Worm (Caenorhabditis elegans): ENCODE data around the gene twk-5.

twk-5 gene

DNA sequence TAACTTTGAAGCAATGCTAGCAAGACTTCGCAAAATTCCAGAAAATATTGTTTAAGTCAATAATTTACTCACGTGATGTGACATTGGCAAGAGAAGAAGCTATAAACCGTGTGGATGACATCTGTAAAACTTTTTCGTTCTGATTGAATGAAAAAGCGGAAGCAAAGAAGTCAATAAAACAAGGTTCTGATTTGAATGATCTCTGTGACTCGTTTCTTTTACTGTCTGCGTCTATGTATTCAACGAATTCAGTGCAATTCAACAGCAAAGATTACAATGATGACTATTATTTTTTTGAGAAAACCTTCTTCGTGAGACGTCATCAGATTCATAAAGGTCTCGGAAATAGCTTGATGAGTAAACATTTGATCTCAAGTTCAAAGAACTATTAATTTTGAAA lies 7.7 kb upstream of the twk-5 start, which contains the start of gene hacl-1:
hacl-1 (minus strand) TSS at position 121 of the 400 bp plus-strand sequence.
- no peak for TF ChIP-seq dpl-1 (GFP tag; optimal IDR thresholded peaks at IDR 0.05)
- peak; percentile 35 for TF ChIP-seq jun-1 (tag; optimal IDR thresholded peaks at IDR 0.05)
- TF ChIP-seq lsy-2 (tag; optimal IDR thresholded peaks at IDR 0.05), result peak in 1 of 2 experiments; percentile 56
- TF ChIP-seq hlh-30 (tag; optimal IDR thresholded peaks at IDR 0.05; ENCODE audit: insufficient read depth), result peak; percentile 43
- TF ChIP-seq nhr-102 (tag; optimal IDR thresholded peaks at IDR 0.05), result peak; percentile 28
- peak; percentile 48 for TF ChIP-seq nhr-48 (tag; optimal IDR thresholded peaks at IDR 0.05)
- TF ChIP-seq nhr-25 (tag; optimal IDR thresholded peaks at IDR 0.05; ENCODE audit: borderline replicate concordance, insufficient read depth), result peak; percentile 1
- TF ChIP-seq daf-16 (GFP tag; optimal IDR thresholded peaks at IDR 0.05), result no peak
- peak; percentile 19 for TF ChIP-seq daf-16 (tag; optimal IDR thresholded peaks at IDR 0.05)
- no peak for TF ChIP-seq fos-1 (tag; optimal IDR thresholded peaks at IDR 0.05)
- TF ChIP-seq dmd-6 (GFP tag; IDR thresholded peaks at IDR 0.05), result peak; percentile 64
- peak; percentile 9 for TF ChIP-seq nhr-77 (tag; optimal IDR thresholded peaks at IDR 0.05)
- no peak for TF ChIP-seq spr-3 (GFP tag; optimal IDR thresholded peaks at IDR 0.05)
- TF ChIP-seq mes-2 (tag; optimal IDR thresholded peaks at IDR 0.05; ENCODE audit: poor library complexity, severe bottlenecking), result peak; percentile 34
- TF ChIP-seq aha-1 (tag), result peak; percentile 59
- TF ChIP-seq zip-2 (tag; optimal IDR thresholded peaks at IDR 0.05), result no peak
- no peak for TF ChIP-seq nhr-10 (tag; optimal IDR thresholded peaks at IDR 0.05)
- TF ChIP-seq unc-62 (GFP tag; optimal IDR thresholded peaks at IDR 0.05 in 1 of 2), result peak in 1 of 2 experiments; percentile 69
- no peak for TF ChIP-seq unc-62 (tag; optimal IDR thresholded peaks at IDR 0.05)
- no peak for TF ChIP-seq madf-5 (GFP tag; IDR thresholded peaks at IDR 0.05)
- peak; percentile 71 for TF ChIP-seq dve-1 (tag; optimal IDR thresholded peaks at IDR 0.05; ENCODE audit: insufficient read depth)
- TF ChIP-seq lin-13 (GFP tag; optimal IDR thresholded peaks at IDR 0.05), result peak; percentile 15
- no peak for TF ChIP-seq Y75B8A.6 (GFP tag; IDR thresholded peaks at IDR 0.05)
- no peak for TF ChIP-seq snpc-1.2 (GFP tag; IDR thresholded peaks at IDR 0.05)
- no peak for TF ChIP-seq ztf-7 (tag; optimal IDR thresholded peaks at IDR 0.05)
- no peak for TF ChIP-seq vab-7 (GFP tag; IDR thresholded peaks at IDR 0.05)
- TF ChIP-seq php-3 (GFP tag; IDR thresholded peaks at IDR 0.05), result no peak
- 0 out of 2 replicates have a peak, but pooled peaks have one; percentile 7 for TF ChIP-seq hmg-1.1 (GFP tag; IDR thresholded peaks at IDR 0.05)
- no peak for TF ChIP-seq mxl-2 (GFP tag; conservative IDR thresholded peaks at IDR 0.05)
- TF ChIP-seq mep-1 (tag; optimal IDR thresholded peaks at IDR 0.05), result peak; percentile 41
- no peak for TF ChIP-seq D1046.2 (GFP tag; IDR thresholded peaks at IDR 0.05)
- no peak for TF ChIP-seq gei-8 (GFP tag; optimal IDR thresholded peaks at IDR 0.05)
- no peak for TF ChIP-seq pha-4 (GFP tag; IDR thresholded peaks at IDR 0.05)
- no peak for TF ChIP-seq pha-4 (tag; optimal IDR thresholded peaks at IDR 0.05)
- TF ChIP-seq nhr-28 (tag; optimal IDR thresholded peaks at IDR 0.05), result peak; percentile 46
- TF ChIP-seq hlh-11 (tag; optimal IDR thresholded peaks at IDR 0.05), result peak; percentile 57

DNA sequence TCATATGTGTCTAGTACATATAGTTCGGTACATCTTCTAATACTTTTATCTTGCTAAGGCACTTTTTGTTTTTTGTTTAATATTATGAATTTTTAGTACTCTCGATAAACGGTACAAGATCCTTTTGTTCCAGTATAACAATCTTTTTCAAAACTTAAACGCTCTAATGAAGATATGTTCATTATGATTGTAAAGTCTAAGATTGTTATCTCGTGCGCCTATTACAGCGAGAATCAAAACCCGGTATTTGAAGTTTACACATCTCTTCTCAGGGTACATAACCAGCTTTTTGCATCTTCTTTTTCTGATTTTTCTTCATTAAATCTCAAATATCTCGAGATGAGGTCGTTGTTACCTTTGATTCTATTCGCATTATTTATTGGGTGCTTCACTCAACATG lies 2.9 kb upstream of the twk-5 start, which contains the start of gene B0334.13:
B0334.13 (plus strand) TSS at position 301 of the 400 bp plus-strand sequence.
- TF ChIP-seq unc-62 (GFP tag; optimal IDR thresholded peaks at IDR 0.05 in 1 of 2) (peak in 1 of 2 experiments; percentile 21), unc-62 (tag; optimal IDR thresholded peaks at IDR 0.05) (no peak), jun-1 (tag; optimal IDR thresholded peaks at IDR 0.05) (no peak)

DNA sequence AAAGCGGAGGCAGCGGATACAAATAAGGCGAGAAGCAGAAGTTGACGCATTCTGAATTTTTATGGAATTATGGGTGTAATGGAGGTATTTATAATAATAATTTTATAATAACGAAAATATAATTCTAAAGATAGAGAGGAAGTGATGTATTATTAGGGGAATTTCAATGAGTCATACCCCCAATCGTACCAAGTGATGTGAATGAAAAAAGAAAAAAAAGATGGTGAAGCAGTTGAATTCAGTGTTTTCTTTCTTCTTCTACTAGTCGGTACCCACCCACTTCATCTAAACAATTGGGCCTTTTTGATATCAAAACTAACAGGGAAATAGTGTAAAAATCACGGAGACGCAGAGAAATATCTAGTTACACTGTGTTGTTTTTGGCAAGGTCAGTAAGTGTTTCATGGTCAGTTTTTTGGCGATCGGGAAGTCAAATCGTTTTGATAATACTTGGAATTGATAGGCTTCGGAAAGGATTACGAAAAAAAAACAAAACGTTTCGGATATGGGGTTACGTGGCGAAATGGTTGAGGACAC lies 1.7 kb upstream of the twk-5 start, which contains the start of gene ttr-18:
ttr-18 (minus strand) TSS at position 51 of the 537 bp plus-strand sequence.
- TF ChIP-seq ceh-20 (GFP tag; IDR thresholded peaks at IDR 0.05), result no peak
- TF ChIP-seq dve-1 (tag; optimal IDR thresholded peaks at IDR 0.05; ENCODE audit: insufficient read depth), result peak; percentile 12
- TF ChIP-seq nhr-237 (tag; optimal IDR thresholded peaks at IDR 0.05), result no peak
- TF ChIP-seq nhr-25 (tag; optimal IDR thresholded peaks at IDR 0.05; ENCODE audit: borderline replicate concordance, insufficient read depth), result no peak
- TF ChIP-seq F44E2.7 (GFP tag; IDR thresholded peaks at IDR 0.05), result no peak
